Worm (Caenorhabditis elegans) whole organism, late embryonic: ENCODE measurements around the gene C49C3.21.

Source experiments
- ama-1 ChIP-seq: fragments of 150-350 bp; optimal IDR thresholded peaks from 2 replicates; lab custom pipeline; 2014
- ceh-2 ChIP-seq: sonication (generic microtip); optimal IDR thresholded peaks from 2 replicates; lab custom pipeline; 2016; ENCODE audit warnings: missing genotype, missing genetic modification characterization, missing compliant biosample characterization
- lin-11 ChIP-seq: fragments of 200-800 bp; sonication (Bioruptor generic); optimal IDR thresholded peaks from 2 replicates; lab custom pipeline; 2018; ENCODE audit warnings: mild to moderate bottlenecking, missing genetic modification characterization, missing compliant biosample characterization
- pag-3 ChIP-seq: sonication (generic microtip); optimal IDR thresholded peaks from 2 replicates; lab custom pipeline; 2016; ENCODE audit warnings: missing compliant biosample characterization, missing genetic modification characterization, borderline replicate concordance
- syd-9 ChIP-seq: sonication (generic microtip); optimal IDR thresholded peaks from 2 replicates; lab custom pipeline; 2016; ENCODE audit warnings: mild to moderate bottlenecking, missing genetic modification characterization, moderate library complexity, missing compliant biosample characterization
- unc-3 ChIP-seq, 2 experiments: fragments of 200-800 bp in 1 of 2; sonication (Bioruptor generic) in 1 of 2; sonication (generic microtip) in 1 of 2; conservative IDR thresholded peaks in 1 of 2; optimal IDR thresholded peaks in 1 of 2; 2 replicates each; pipeline versions ENCODE4 v1.3.6 to Lab custom; 2016 to 2022; ENCODE audit warnings: missing compliant biosample characterization in 2 of 2, missing genetic modification characterization in 2 of 2, missing genetic modification reagents in 1 of 2

DNA sequence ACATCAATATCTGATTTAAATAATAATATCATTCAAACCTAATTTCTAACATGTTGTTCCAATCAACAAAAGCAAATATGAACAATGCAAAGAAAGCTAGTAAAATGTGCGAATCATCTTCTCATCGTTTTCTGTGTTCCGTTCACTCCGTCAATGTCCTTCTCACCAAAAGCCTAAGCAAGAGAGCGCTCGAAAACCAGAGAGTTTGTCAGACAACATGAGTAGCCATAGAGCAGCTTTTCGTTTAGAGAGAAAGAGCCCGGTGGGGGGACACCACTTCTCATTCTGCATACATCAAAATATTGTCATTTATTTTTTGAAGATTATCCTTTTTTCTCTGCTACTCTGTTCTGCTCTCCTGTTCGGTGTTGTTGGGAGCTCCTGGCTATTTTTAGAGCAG, 49.1 kb upstream of the C49C3.21 start:
- TF ChIP-seq lin-11 (tag; lab: Kevin White, UChicago), result no peak
- TF ChIP-seq syd-9 (tag; lab: Kevin White, UChicago), result no peak
- no peak for TF ChIP-seq unc-3 (GFP tag; conservative IDR thresholded peaks at IDR 0.05; lab: Robert Waterston, UW)
- no peak for TF ChIP-seq unc-3 (tag; optimal IDR thresholded peaks at IDR 0.05; lab: Kevin White, UChicago)
- TF ChIP-seq pag-3 (tag; lab: Kevin White, UChicago), result no peak
- no peak for TF ChIP-seq ama-1
- no peak for TF ChIP-seq ceh-2
